Worm (Caenorhabditis elegans): Measurements from ENCODE around the gene tbc-16.

The tbc-16 gene

DNA sequence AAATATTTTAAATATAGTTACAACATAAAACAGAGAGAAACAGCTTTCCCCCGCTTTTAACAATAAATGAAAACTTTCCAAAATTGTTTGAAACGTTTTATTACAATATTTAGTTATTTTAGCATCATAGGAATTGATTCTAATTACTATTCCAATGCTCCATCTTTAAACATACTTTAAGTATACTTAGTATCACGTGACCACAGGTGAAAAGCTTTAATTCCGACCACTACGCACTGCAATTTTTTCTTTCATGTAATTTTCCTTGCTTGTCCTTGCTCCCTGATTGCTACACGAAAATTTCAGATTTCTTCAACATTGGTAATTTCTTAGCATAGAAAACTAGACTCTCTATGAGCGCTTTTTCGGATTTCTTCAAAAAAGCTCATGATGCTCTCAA lies at the start of gene tbc-16:
Gene tbc-16 (plus strand): TSS at position 301 of the 400 bp plus-strand sequence.
- no peak for TF ChIP-seq tbx-8 (GFP tag; optimal IDR thresholded peaks at IDR 0.05)
- TF ChIP-seq unc-39 (tag; optimal IDR thresholded peaks at IDR 0.05): no peak
- no peak for TF ChIP-seq mep-1 (tag; optimal IDR thresholded peaks at IDR 0.05)
- TF ChIP-seq blmp-1 (tag; optimal IDR thresholded peaks at IDR 0.05): no peak
- no peak for TF ChIP-seq ceh-43 (GFP tag; optimal IDR thresholded peaks at IDR 0.05)
- no peak for TF ChIP-seq nhr-2 (tag; optimal IDR thresholded peaks at IDR 0.05)
- TF ChIP-seq lin-32 (GFP tag; optimal IDR thresholded peaks at IDR 0.05): no peak
- no peak for TF ChIP-seq bed-3 (GFP tag; optimal IDR thresholded peaks at IDR 0.05)
- no peak for TF ChIP-seq unc-62 (GFP tag; optimal IDR thresholded peaks at IDR 0.05)
- TF ChIP-seq mls-2 (tag; optimal IDR thresholded peaks at IDR 0.05): no peak
- TF ChIP-seq lin-13 (tag; optimal IDR thresholded peaks at IDR 0.05): no peak
- no peak for TF ChIP-seq drap-1 (GFP tag; optimal IDR thresholded peaks at IDR 0.05)
- TF ChIP-seq ceh-83 (GFP tag; optimal IDR thresholded peaks at IDR 0.05): no peak
- TF ChIP-seq flh-1 (GFP tag; optimal IDR thresholded peaks at IDR 0.05): no peak
- TF ChIP-seq elt-3 (tag; optimal IDR thresholded peaks at IDR 0.05): no peak
- no peak for TF ChIP-seq ces-1 (GFP tag; optimal IDR thresholded peaks at IDR 0.05)
- TF ChIP-seq nhr-12 (tag; optimal IDR thresholded peaks at IDR 0.05): no peak
- TF ChIP-seq ceh-39 (tag; optimal IDR thresholded peaks at IDR 0.05): no peak
- TF ChIP-seq lsy-2 (tag; optimal IDR thresholded peaks at IDR 0.05): no peak

DNA sequence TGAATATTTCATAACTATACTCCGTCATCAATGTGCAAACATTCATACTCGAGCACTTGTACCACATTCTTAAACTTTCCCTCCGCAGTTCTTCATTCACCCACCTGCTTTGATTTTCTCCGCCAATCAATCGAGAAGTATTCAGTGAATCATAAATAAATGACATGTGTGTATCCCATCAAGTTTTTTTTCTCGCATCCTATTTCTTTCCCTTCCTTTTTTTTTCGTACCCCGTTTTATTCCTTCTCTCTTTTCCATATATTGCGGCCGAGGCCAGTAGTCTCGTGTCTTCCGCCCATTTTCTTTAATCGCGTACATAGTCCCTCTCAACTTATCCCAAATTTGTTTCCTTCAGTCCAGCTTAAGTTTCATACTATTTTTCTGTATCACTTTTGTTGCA lies 48.4 kb upstream of the tbc-16 start, which contains the start of gene atat-2:
Gene atat-2 (plus strand): TSS at position 398 of the 400 bp plus-strand sequence.
- TF ChIP-seq mls-2 (tag; optimal IDR thresholded peaks at IDR 0.05): no peak
- no peak for TF ChIP-seq zip-8 (tag; optimal IDR thresholded peaks at IDR 0.05)
- TF ChIP-seq ceh-83 (GFP tag; optimal IDR thresholded peaks at IDR 0.05): no peak
- TF ChIP-seq nhr-76 (tag; optimal IDR thresholded peaks at IDR 0.05): no peak
- no peak for TF ChIP-seq nhr-28 (tag; optimal IDR thresholded peaks at IDR 0.05)
- TF ChIP-seq nhr-2 (tag; optimal IDR thresholded peaks at IDR 0.05): no peak
- no peak for TF ChIP-seq sem-2 (GFP tag; optimal IDR thresholded peaks at IDR 0.05)
- TF ChIP-seq unc-120 (tag; optimal IDR thresholded peaks at IDR 0.05; ENCODE audit: poor library complexity, severe bottlenecking): no peak
- no peak for TF ChIP-seq ceh-39 (tag; optimal IDR thresholded peaks at IDR 0.05)
- TF ChIP-seq lin-13 (tag; optimal IDR thresholded peaks at IDR 0.05): no peak
- TF ChIP-seq lin-32 (GFP tag; optimal IDR thresholded peaks at IDR 0.05): no peak

DNA sequence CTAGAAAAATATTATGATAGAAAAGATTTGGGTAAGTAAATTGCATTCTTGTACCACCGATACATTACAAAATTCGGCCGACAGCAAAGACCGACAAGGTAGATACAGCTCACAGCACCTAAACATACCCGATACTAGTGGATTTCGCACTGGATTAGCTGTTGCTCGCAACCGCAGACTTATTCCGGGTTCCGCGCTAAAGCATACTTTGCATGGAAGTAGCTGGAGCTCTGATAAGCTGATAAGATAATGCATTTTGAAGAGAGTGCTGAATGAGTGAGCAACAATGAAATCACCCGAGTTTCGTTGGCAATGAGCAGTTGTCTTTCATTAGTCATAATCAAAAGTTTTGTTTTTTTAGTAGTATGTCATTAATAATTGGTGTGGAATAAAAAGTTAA lies 46.7 kb upstream of the tbc-16 start:
- TF ChIP-seq sem-2 (GFP tag; optimal IDR thresholded peaks at IDR 0.05) (no peak), drap-1 (GFP tag; optimal IDR thresholded peaks at IDR 0.05) (no peak), nhr-12 (tag; optimal IDR thresholded peaks at IDR 0.05) (no peak), lin-32 (GFP tag; optimal IDR thresholded peaks at IDR 0.05) (no peak), mep-1 (tag; optimal IDR thresholded peaks at IDR 0.05) (no peak), elt-3 (tag; optimal IDR thresholded peaks at IDR 0.05) (no peak), pha-4 (tag; optimal IDR thresholded peaks at IDR 0.05) (no peak), blmp-1 (tag; optimal IDR thresholded peaks at IDR 0.05) (no peak), nhr-237 (tag; optimal IDR thresholded peaks at IDR 0.05) (no peak), zip-8 (tag; optimal IDR thresholded peaks at IDR 0.05) (no peak), nhr-28 (tag; optimal IDR thresholded peaks at IDR 0.05) (no peak), unc-39 (tag; optimal IDR thresholded peaks at IDR 0.05) (no peak), lsy-2 (tag; optimal IDR thresholded peaks at IDR 0.05) (no peak), bed-3 (GFP tag; optimal IDR thresholded peaks at IDR 0.05) (no peak), ceh-83 (GFP tag; optimal IDR thresholded peaks at IDR 0.05) (no peak), snpc-4 (tag; optimal IDR thresholded peaks at IDR 0.05) (no peak), elt-1 (tag; optimal IDR thresholded peaks at IDR 0.05; ENCODE audit: borderline replicate concordance, insufficient read depth) (no peak), unc-62 (GFP tag; optimal IDR thresholded peaks at IDR 0.05) (no peak), flh-1 (GFP tag; optimal IDR thresholded peaks at IDR 0.05) (no peak), M03D4.4 (tag; optimal IDR thresholded peaks at IDR 0.05) (no peak)

DNA sequence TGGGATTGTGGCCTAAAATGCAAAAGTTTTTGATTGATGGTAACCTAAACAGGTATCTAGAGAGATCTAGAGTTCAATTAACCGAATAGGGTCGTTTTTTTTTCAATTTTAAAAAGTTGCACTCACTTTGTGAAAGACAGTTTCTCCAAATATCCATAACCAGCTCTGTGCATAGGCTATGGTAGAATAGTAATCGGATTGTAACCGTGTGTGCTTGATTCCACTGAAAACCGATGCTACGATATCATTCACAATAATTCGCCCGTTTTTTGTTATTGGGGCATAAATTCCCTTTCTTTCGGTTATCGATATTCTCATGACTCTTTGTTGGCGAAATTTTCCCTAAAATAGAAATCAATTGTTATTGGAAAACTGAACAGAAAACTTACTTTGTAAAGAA lies 45.0 kb upstream of the tbc-16 start:
- TF ChIP-seq nhr-76 (tag; optimal IDR thresholded peaks at IDR 0.05) (no peak), sptf-1 (tag; optimal IDR thresholded peaks at IDR 0.05) (no peak), drap-1 (GFP tag; optimal IDR thresholded peaks at IDR 0.05) (no peak), ham-2 (GFP tag; optimal IDR thresholded peaks at IDR 0.05) (no peak), nhr-28 (tag; optimal IDR thresholded peaks at IDR 0.05) (no peak), pha-4 (tag; optimal IDR thresholded peaks at IDR 0.05) (no peak)

DNA sequence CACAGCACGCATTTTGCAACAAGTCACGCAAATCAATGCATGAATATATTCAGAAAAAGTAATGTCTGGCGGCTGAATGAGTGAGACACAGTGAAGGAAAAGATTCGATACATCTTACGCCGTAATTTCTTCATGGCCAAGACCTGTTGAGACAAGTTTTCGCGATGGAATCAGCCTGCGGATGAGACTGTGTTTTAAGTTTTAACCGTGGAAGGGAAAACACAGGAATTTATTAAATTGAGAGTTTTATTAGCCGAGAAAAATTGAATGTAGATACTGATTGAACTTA lies 43.0 kb upstream of the tbc-16 start, which contains the start of gene hog-1:
Gene hog-1 (minus strand): TSS at position 101 of the 289 bp plus-strand sequence.
- TF ChIP-seq M03D4.4 (tag; optimal IDR thresholded peaks at IDR 0.05) (no peak), ham-2 (GFP tag; optimal IDR thresholded peaks at IDR 0.05) (no peak), bed-3 (GFP tag; optimal IDR thresholded peaks at IDR 0.05) (no peak), mep-1 (tag; optimal IDR thresholded peaks at IDR 0.05) (no peak), nhr-2 (tag; optimal IDR thresholded peaks at IDR 0.05) (no peak), unc-120 (tag; optimal IDR thresholded peaks at IDR 0.05; ENCODE audit: poor library complexity, severe bottlenecking) (no peak), snpc-4 (tag; optimal IDR thresholded peaks at IDR 0.05) (no peak), sem-2 (GFP tag; optimal IDR thresholded peaks at IDR 0.05) (no peak), sptf-1 (tag; optimal IDR thresholded peaks at IDR 0.05) (no peak), ceh-83 (GFP tag; optimal IDR thresholded peaks at IDR 0.05) (no peak)
